Fruit fly (Drosophila melanogaster) whole organism, prepupa: ENCODE measurements around the gene Vago.
"Not testable (repeated sequence)": the region's sequence is repeated elsewhere in the genome, so short reads cannot be mapped to it uniquely, and the experiment has no call there.

Experiments
- CG10631 ChIP-seq: fragments of 200-800 bp; sonication (Bioruptor generic); optimal IDR thresholded peaks from 2 replicates; lab custom pipeline; 2016; ENCODE audit warnings: missing biosample characterization, missing genetic modification characterization
- CG10669 ChIP-seq: fragments of 200-800 bp; sonication (Bioruptor generic); optimal IDR thresholded peaks from 3 replicates; lab custom pipeline; 2018; ENCODE audit warnings: missing biosample characterization, mild to moderate bottlenecking, missing genetic modification characterization, moderate library complexity
- CG11294 ChIP-seq: fragments of 200-800 bp; sonication (Bioruptor generic); IDR thresholded peaks from 2 replicates; pipeline ENCODE4 v1.3.6; 2022; ENCODE audit warnings: missing biosample characterization, missing genetic modification characterization
- CG11762 ChIP-seq: fragments of 200-800 bp; sonication (Bioruptor generic); optimal IDR thresholded peaks from 3 replicates; lab custom pipeline; 2016; ENCODE audit warnings: missing biosample characterization, missing genetic modification characterization; ENCODE audit not compliant: insufficient read depth
- CG11902 ChIP-seq: fragments of 200-800 bp; sonication (Bioruptor generic); optimal IDR thresholded peaks from 3 replicates; lab custom pipeline; 2016; ENCODE audit warnings: missing biosample characterization, missing genetic modification characterization
- CG16779 ChIP-seq: fragments of 200-800 bp; sonication (Bioruptor generic); optimal IDR thresholded peaks from 3 replicates; lab custom pipeline; 2017; ENCODE audit warnings: missing biosample characterization, mild to moderate bottlenecking, missing genetic modification characterization
- CG3032 ChIP-seq: fragments of 200-800 bp; optimal IDR thresholded peaks from 2 replicates; lab custom pipeline; 2019; ENCODE audit warnings: missing biosample characterization, mild to moderate bottlenecking, missing genetic modification characterization, moderate library complexity
- CG31627 ChIP-seq: fragments of 200-800 bp; sonication (Bioruptor generic); optimal IDR thresholded peaks from 3 replicates; lab custom pipeline; 2016; ENCODE audit warnings: missing biosample characterization, missing genetic modification characterization
- CG34406 ChIP-seq: fragments of 200-800 bp; sonication (Bioruptor generic); optimal IDR thresholded peaks from 3 replicates; lab custom pipeline; 2016; ENCODE audit warnings: missing biosample characterization, missing genetic modification characterization
- CG3919 ChIP-seq: fragments of 200-800 bp; sonication (Bioruptor generic); optimal IDR thresholded peaks from 3 replicates; lab custom pipeline; 2016; ENCODE audit warnings: missing biosample characterization, missing genetic modification characterization
- CG4318 ChIP-seq: fragments of 200-800 bp; sonication (Bioruptor generic); optimal IDR thresholded peaks from 3 replicates; lab custom pipeline; 2017; ENCODE audit warnings: missing biosample characterization, mild to moderate bottlenecking, missing genetic modification characterization
- CG6276 ChIP-seq: fragments of 200-800 bp; sonication (Bioruptor generic); optimal IDR thresholded peaks from 2 replicates; lab custom pipeline; 2017; ENCODE audit warnings: missing biosample characterization, mild to moderate bottlenecking, missing genetic modification characterization
- CG6792 ChIP-seq: fragments of 200-800 bp; sonication (Bioruptor generic); optimal IDR thresholded peaks from 3 replicates; lab custom pipeline; 2016; ENCODE audit warnings: missing biosample characterization, missing genetic modification characterization
- CG7368 ChIP-seq: fragments of 200-800 bp; sonication (Bioruptor generic); optimal IDR thresholded peaks from 3 replicates; lab custom pipeline; 2016; ENCODE audit warnings: missing biosample characterization, missing genetic modification characterization
- CG8119 ChIP-seq: fragments of 200-800 bp; sonication (Bioruptor generic); IDR thresholded peaks from 3 replicates; pipeline ENCODE4 v1.3.6; 2022; ENCODE audit warnings: missing biosample characterization, missing genetic modification characterization
- Eip75B ChIP-seq: fragments of 200-800 bp; sonication (Bioruptor generic); optimal IDR thresholded peaks from 3 replicates; lab custom pipeline; 2016; ENCODE audit warnings: missing biosample characterization, missing genetic modification characterization
- Eip78C ChIP-seq: fragments of 200-800 bp; sonication (Bioruptor generic); peaks from one replicate; lab custom pipeline; 2016; ENCODE audit warnings: missing biosample characterization, missing genetic modification characterization
- Ets21C ChIP-seq: fragments of 200-800 bp; sonication (Bioruptor generic); optimal IDR thresholded peaks from 3 replicates; lab custom pipeline; 2016; ENCODE audit warnings: missing biosample characterization, missing genetic modification characterization
- Ets96B ChIP-seq: fragments of 200-800 bp; optimal IDR thresholded peaks from 2 replicates; lab custom pipeline; 2019; ENCODE audit warnings: missing biosample characterization, mild to moderate bottlenecking, missing genetic modification characterization, moderate library complexity
- Gug ChIP-seq: fragments of 200-800 bp; sonication (Bioruptor generic); IDR thresholded peaks from 2 replicates; pipeline ENCODE4 v1.3.6; 2022; ENCODE audit warnings: missing biosample characterization, missing genetic modification characterization
- Hr38 ChIP-seq: sonication (Bioruptor generic); optimal IDR thresholded peaks from 2 replicates; lab custom pipeline; 2016; ENCODE audit warnings: missing biosample characterization, missing genetic modification characterization
- Met ChIP-seq: fragments of 200-800 bp; sonication (Bioruptor generic); optimal IDR thresholded peaks from 3 replicates; lab custom pipeline; 2016; ENCODE audit warnings: missing biosample characterization, missing genetic modification characterization
- OdsH ChIP-seq: fragments of 200-800 bp; sonication (Bioruptor generic); optimal IDR thresholded peaks from 3 replicates; lab custom pipeline; 2016; ENCODE audit warnings: missing biosample characterization, missing genetic modification characterization
- Smox ChIP-seq: fragments of 200-800 bp; sonication (Bioruptor generic); optimal IDR thresholded peaks from 3 replicates; lab custom pipeline; 2016; ENCODE audit warnings: missing biosample characterization, missing genetic modification characterization
- Sox102F ChIP-seq: fragments of 200-800 bp; sonication (Bioruptor generic); optimal IDR thresholded peaks from 2 replicates; lab custom pipeline; 2016; ENCODE audit warnings: missing biosample characterization, mild to moderate bottlenecking, missing genetic modification characterization
- Sox14 ChIP-seq: fragments of 200-800 bp; sonication (Bioruptor generic); optimal IDR thresholded peaks from 3 replicates; lab custom pipeline; 2016; ENCODE audit warnings: missing biosample characterization, missing genetic modification characterization
- achi ChIP-seq: fragments of 200-800 bp; sonication (Bioruptor generic); optimal IDR thresholded peaks from 3 replicates; lab custom pipeline; 2016; ENCODE audit warnings: missing biosample characterization, missing genetic modification characterization
- acj6 ChIP-seq: fragments of 200-800 bp; sonication (Bioruptor generic); optimal IDR thresholded peaks from 3 replicates; lab custom pipeline; 2016; ENCODE audit warnings: missing biosample characterization, missing genetic modification characterization
- dac ChIP-seq: fragments of 200-800 bp; sonication (Bioruptor generic); optimal IDR thresholded peaks from 2 replicates; lab custom pipeline; 2017; ENCODE audit warnings: missing biosample characterization, mild to moderate bottlenecking, missing genetic modification characterization
- dsx ChIP-seq: fragments of 200-800 bp; optimal IDR thresholded peaks from 3 replicates; lab custom pipeline; 2019; ENCODE audit warnings: missing biosample characterization, mild to moderate bottlenecking, missing genetic modification characterization, moderate library complexity; ENCODE audit not compliant: poor library complexity, severe bottlenecking
- eg ChIP-seq: fragments of 200-800 bp; sonication (Bioruptor generic); IDR thresholded peaks from 3 replicates; pipeline ENCODE4 v1.3.6; 2022; ENCODE audit warnings: missing biosample characterization, missing genetic modification characterization
- fd85E ChIP-seq: fragments of 200-800 bp; sonication (Bioruptor generic); optimal IDR thresholded peaks from 3 replicates; lab custom pipeline; 2016; ENCODE audit warnings: missing biosample characterization, missing genetic modification characterization
- net ChIP-seq: fragments of 200-800 bp; sonication (Bioruptor generic); optimal IDR thresholded peaks from 3 replicates; lab custom pipeline; 2016; ENCODE audit warnings: missing biosample characterization, missing genetic modification characterization
- pdm3 ChIP-seq: fragments of 200-800 bp; sonication (Bioruptor generic); optimal IDR thresholded peaks from 3 replicates; lab custom pipeline; 2016; ENCODE audit warnings: missing biosample characterization, missing genetic modification characterization
- spab ChIP-seq: fragments of 200-800 bp; sonication (Bioruptor generic); optimal IDR thresholded peaks from 2 replicates; lab custom pipeline; 2017; ENCODE audit warnings: missing biosample characterization, mild to moderate bottlenecking, missing genetic modification characterization, missing genetic modification reagents
- svp ChIP-seq: fragments of 200-800 bp; sonication (Bioruptor generic); peaks from one replicate; lab custom pipeline; 2016; ENCODE audit warnings: missing biosample characterization, missing genetic modification characterization
- topi ChIP-seq: fragments of 200-800 bp; sonication (Bioruptor generic); optimal IDR thresholded peaks from 3 replicates; lab custom pipeline; 2016; ENCODE audit warnings: missing biosample characterization, missing genetic modification characterization
- vri ChIP-seq: fragments of 200-800 bp; sonication (Bioruptor generic); optimal IDR thresholded peaks from 3 replicates; lab custom pipeline; 2016; ENCODE audit warnings: missing biosample characterization, mild to moderate bottlenecking, missing genetic modification characterization

Gene Vago

dm6 chrX:11086250-11086649 lies 2.8 kb upstream of the Vago start, which contains the start of gene sev:
TSS of gene sev (minus strand) at chrX:11086299.
- TF ChIP-seq Sox14 (GFP tag; lab: Kevin White, UChicago) (no peak), svp (GFP tag; lab: Kevin White, UChicago) (peak; percentile 39)

- TF ChIP-seq spab (GFP tag; lab: Kevin White, UChicago) (no peak), Eip78C (peak; percentile 64), eg (GFP tag; lab: Robert Waterston, UW) (0 out of 3 replicates have a peak, but pooled peaks have one; percentile 13), Sox102F (GFP tag; lab: Kevin White, UChicago) (no peak), svp (GFP tag; lab: Kevin White, UChicago) (peak; percentile 45), achi (GFP tag; lab: Kevin White, UChicago) (peak; percentile 9)
These were observed 1.7 kb upstream of the Vago start for dm6 chrX:11087384-11087783.

dm6 chrX:11090161-11090560 lies 1.1 kb downstream of the Vago start, which contains the start of gene CG2076:
TSS of gene CG2076 (plus strand) at chrX:11090210.
- TF ChIP-seq CG6792 (GFP tag; lab: Kevin White, UChicago) (no peak), Eip78C (peak; percentile 48), dsx (GFP tag; lab: Kevin White, UChicago) (peak; percentile 84), Hr38 (no peak)

- TF ChIP-seq Ets96B (tag; lab: Kevin White, UChicago) (no peak), pdm3 (GFP tag; lab: Kevin White, UChicago) (no peak), CG4318 (no peak)
These were observed 3.1 kb downstream of the Vago start, which contains the start of gene CG2061 for dm6 chrX:11092201-11092600. TSS of gene CG2061 (plus strand) at chrX:11092492.

dm6 chrX:11095276-11095675 lies 6.2 kb downstream of the Vago start:
- TF ChIP-seq vri (GFP tag; lab: Kevin White, UChicago): peak; percentile 8
- no peak for TF ChIP-seq Sox14 (GFP tag; lab: Kevin White, UChicago)

dm6 chrX:11095973-11096372 lies 6.9 kb downstream of the Vago start, which contains the start of gene CG42249:
TSS of gene CG42249 (plus strand) at chrX:11096273.
- TF ChIP-seq Gug (GFP tag; lab: Robert Waterston, UW); net (GFP tag; lab: Kevin White, UChicago); spab (GFP tag; lab: Kevin White, UChicago): not testable (repeated sequence)

- TF ChIP-seq CG3919 (GFP tag; lab: Kevin White, UChicago): peak; percentile 46
- no peak for TF ChIP-seq CG11762 (GFP tag; lab: Kevin White, UChicago)
- peak; percentile 53 for TF ChIP-seq OdsH (GFP tag; lab: Kevin White, UChicago)
- peak; percentile 35 for TF ChIP-seq topi (GFP tag; lab: Kevin White, UChicago)
- no peak for TF ChIP-seq Sox102F (GFP tag; lab: Kevin White, UChicago)
- TF ChIP-seq CG8119 (GFP tag; lab: Robert Waterston, UW): no peak
- TF ChIP-seq CG10631 (GFP tag; lab: Kevin White, UChicago): peak; percentile 42
- TF ChIP-seq CG7368 (GFP tag; lab: Kevin White, UChicago): no peak
- TF ChIP-seq net (GFP tag; lab: Kevin White, UChicago): no peak
- peak; percentile 42 for TF ChIP-seq CG3032 (tag; lab: Kevin White, UChicago)
- peak; percentile 45 for TF ChIP-seq Ets21C (GFP tag; lab: Kevin White, UChicago)
- TF ChIP-seq CG11902 (GFP tag; lab: Kevin White, UChicago): no peak
- TF ChIP-seq fd85E (GFP tag; lab: Kevin White, UChicago): no peak
- TF ChIP-seq CG16779 (tag; lab: Kevin White, UChicago): no peak
- peak; percentile 54 for TF ChIP-seq Met
- TF ChIP-seq CG31627 (GFP tag; lab: Kevin White, UChicago): peak; percentile 48
- TF ChIP-seq pdm3 (GFP tag; lab: Kevin White, UChicago): peak; percentile 64
- no peak for TF ChIP-seq Eip75B (GFP tag; lab: Kevin White, UChicago)
- no peak for TF ChIP-seq CG6276 (GFP tag; lab: Kevin White, UChicago)
- no peak for TF ChIP-seq dac (GFP tag; lab: Kevin White, UChicago)
- peak; percentile 16 for TF ChIP-seq CG10669
- peak; percentile 18 for TF ChIP-seq CG34406 (GFP tag; lab: Kevin White, UChicago)
- TF ChIP-seq CG11294 (GFP tag; lab: Robert Waterston, UW): no peak
- TF ChIP-seq acj6: peak; percentile 58
- peak; percentile 50 for TF ChIP-seq Smox (GFP tag; lab: Kevin White, UChicago)
- peak; percentile 52 for TF ChIP-seq Ets96B (tag; lab: Kevin White, UChicago)
These were observed 19.2 kb downstream of the Vago start, which contains the start of gene Hsp60A for dm6 chrX:11108148-11108844. TSS of gene Hsp60A (plus strand) at chrX:11108482.
